Worm (Caenorhabditis elegans) whole organism, dauer: ENCODE results near the gene C04E7.3.
"Not testable (repeated sequence)": the region's sequence is repeated elsewhere in the genome, so short reads cannot be mapped to it uniquely, and the experiment has no call there.

Source experiments
- unc-62 ChIP-seq: sonication (generic microtip); optimal IDR thresholded peaks from 2 replicates; lab custom pipeline; 2017; ENCODE audit warnings: missing biosample characterization, missing genetic modification reagents, missing genetic modification characterization

Gene C04E7.3

DNA sequence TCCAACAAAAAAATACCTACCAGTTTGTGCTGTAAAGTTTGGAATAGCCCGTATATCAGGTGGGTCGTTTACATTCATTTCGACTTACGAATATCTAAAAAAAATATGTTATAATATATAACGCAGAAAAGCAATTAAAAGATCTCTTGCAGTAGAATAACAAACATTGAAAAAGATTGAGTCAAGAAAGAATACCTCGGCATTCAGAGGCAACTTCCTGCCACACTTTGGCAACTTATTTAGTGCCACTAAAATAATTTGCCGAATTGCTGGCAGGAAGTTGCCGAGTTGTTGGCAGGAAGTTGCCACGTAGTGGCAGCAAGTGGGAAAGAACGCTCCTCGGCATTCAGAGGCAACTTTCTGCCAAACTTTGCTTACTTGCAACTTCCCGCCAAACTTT is at the start of gene C04E7.3:
TSS of gene C04E7.3 (minus strand) at position 101 of the 400 bp plus-strand sequence.
- not testable (repeated sequence) for TF ChIP-seq unc-62 (GFP tag; lab: Kevin White, UChicago)

DNA sequence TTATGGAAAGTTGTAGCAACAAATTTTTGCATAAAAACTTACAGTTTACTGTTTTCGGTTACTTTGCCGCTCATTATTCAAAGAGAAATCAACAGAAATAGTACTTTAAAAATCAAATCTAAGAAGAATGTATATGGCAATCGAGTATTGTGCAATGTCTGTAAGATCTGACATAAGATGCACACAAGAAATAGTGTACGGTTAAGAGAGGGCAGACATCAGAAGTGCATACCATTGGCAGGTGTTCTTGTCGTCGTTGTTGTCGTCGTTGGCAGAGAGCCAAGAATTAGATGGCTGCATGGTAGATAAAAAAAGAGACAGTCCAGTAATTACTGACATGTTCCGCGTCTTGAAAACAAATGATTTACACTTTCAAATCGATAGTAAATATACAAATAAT is 47.7 kb upstream of the C04E7.3 start, which contains the start of gene R04A9.7:
TSS of gene R04A9.7 (minus strand) at position 184 of the 400 bp plus-strand sequence.
- no peak for TF ChIP-seq unc-62 (GFP tag; lab: Kevin White, UChicago)

DNA sequence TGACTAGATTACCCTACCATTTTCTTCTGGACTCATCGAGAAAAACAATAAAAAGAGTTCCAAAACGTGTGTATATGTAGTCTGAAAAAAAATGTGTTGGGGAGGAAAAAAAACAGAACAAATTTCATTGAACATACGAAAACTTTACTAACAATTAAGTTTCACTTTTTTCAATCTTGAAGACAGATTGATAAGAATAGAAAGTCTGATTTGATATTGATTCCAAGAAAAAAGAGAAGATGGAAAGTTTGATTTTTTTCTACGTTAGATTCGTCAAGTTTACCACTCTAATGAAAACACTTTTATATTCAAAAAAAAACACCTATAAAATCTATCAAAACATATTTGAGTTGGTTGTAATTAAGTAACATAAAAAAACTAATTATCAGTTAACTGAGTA is 43.5 kb upstream of the C04E7.3 start, which contains the start of gene R04A9.9:
TSS of gene R04A9.9 (minus strand) at position 101 of the 400 bp plus-strand sequence.
- no peak for TF ChIP-seq unc-62 (GFP tag; lab: Kevin White, UChicago)

DNA sequence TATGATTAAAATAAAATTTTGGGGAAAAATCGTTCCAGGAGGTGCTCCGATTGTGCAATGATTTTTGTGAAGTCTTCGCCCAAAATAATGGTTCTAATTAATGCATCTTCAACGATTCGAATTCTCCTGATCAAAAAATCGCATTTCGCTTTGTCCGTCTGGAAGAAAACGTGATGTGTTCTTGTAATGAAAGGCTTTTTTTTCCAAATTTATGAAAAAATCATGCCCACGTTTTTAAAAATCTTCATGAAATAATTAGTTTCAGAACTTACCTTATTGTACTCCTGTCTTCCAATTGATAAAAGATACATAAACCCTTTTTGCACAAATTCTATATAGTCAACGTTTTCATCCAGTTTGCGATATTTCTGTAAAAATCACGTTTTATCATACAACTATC is 42.5 kb upstream of the C04E7.3 start:
- TF ChIP-seq unc-62 (GFP tag; lab: Kevin White, UChicago), result no peak

DNA sequence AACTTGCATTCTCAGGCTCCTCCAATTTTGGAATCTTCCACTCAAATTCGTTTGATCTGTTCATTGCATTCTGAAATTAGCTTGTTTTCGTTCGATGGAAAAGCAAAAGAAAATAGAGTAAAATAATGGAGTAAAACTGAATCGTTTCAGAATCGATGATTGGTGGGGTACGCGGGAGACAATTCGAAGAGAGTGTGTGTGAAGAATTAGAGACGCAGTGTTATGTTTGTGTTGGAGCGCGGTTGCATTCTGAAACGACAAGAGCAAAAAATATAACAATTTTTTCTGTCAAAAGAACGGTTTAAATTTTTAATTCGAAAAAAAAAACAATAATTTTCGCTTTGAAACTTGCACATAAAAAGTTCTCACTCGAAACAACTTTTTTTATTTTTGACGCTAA is 41.7 kb upstream of the C04E7.3 start, which contains the start of gene ceh-93:
TSS of gene ceh-93 (minus strand) at position 70 of the 400 bp plus-strand sequence.
- no peak for TF ChIP-seq unc-62 (GFP tag; lab: Kevin White, UChicago)

DNA sequence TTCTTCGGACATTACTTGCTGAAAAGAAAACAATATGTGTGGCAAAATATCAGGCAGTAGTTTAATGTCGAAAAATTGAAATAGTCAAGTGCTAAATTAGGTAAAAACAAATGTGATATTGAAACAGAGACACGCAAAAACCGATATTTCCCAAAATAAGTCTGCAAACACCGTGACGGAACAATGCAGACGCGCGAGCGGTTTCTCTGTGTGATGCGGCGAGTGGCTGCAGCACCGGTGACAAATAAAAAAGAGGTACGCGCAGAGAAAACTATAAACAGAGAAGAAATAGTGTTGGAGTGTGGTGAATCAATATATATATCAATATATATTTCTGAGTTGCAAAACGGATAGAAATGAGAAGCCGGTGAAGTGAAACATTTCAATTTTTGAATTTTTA is 35.7 kb upstream of the C04E7.3 start, which contains the start of gene ife-2:
TSS of gene ife-2 (minus strand) at position 18 of the 400 bp plus-strand sequence.
- TF ChIP-seq unc-62 (GFP tag; lab: Kevin White, UChicago), result no peak

DNA sequence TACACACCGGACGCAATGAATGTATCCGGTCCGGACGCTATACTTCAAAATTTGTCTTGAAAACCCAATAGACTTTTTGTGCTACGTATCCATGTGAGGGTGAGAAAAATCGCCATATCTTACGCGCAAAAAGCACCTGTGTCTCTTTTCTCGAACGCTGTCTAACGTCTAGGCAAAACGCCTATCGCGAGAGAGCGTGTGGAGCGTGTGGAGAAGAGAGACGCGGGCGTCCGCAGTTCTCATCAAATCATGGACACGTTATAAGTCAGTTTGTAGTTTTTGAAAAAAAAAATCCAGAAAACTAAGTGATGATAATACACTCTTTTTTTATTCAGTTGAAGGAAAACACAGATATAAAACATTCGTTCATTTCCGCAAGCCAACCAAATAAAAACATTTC is 34.0 kb upstream of the C04E7.3 start:
- TF ChIP-seq unc-62 (GFP tag; lab: Kevin White, UChicago), result no peak

DNA sequence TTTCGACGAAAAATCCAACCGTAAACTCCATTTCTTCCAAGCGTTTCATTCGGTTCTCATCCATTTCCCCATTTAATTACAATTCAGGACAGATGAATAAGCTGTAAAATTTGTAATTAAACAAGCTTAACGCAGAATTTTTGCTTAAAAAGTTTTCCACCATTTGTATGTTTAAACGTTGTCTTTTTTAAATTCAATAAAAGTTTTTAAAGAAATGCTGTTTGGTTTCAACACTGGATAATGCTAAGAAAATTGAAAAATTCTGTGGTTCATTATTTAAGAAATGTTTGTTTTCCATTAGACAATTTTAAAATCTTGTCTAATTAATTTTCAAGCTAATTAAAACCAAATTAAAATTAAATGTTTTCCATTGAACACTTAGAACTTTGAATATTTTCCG is 33.5 kb upstream of the C04E7.3 start, which contains the start of gene R04A9.3:
TSS of gene R04A9.3 (minus strand) at position 101 of the 400 bp plus-strand sequence.
- no peak for TF ChIP-seq unc-62 (GFP tag; lab: Kevin White, UChicago)

DNA sequence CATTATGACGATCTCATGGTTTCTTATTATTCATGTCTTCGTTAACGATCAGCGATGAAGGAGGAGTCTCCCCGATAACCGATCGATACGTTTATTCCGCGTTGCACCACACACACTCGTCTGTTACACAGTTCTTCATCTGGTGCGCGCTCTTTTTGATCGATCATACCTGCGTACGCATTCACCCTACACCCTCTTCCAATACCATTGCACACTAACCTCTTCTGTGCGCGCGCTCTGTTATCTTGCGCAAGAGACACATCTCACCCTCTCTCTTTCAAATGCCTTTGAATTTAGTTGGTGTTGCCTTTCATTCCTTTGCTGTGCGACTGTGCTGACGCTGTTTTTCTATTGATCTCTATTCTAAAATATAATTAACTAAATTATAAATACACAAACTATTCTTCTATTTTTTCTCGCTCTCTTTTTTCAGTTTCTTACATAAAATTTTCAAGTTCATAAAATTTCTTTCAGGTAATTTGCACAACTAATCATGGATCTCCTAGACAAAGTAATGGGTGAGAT is 24.8 kb upstream of the C04E7.3 start, which contains the start of gene nrde-3:
TSS of gene nrde-3 (plus strand) at position 475 of the 525 bp plus-strand sequence.
- TF ChIP-seq unc-62 (GFP tag; lab: Kevin White, UChicago), result no peak

DNA sequence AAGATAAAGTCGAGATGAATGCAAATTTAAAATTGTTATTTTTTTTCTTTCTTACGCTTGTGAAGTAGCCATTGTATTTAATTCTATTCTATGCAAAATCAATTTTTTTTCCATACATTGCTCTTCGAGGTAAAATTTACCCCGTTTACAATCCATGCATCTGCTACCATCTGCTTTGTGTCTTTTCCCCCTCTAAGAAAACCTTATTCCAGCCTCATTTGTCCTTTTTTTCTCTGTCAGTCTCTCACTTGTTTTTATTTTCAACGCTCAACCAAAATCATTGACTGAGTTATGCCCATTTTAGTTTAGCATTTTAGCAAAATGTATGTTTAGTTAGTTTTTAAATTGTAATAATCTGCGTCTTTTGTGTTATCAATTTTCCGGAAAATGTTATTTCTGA is 22.9 kb upstream of the C04E7.3 start:
- TF ChIP-seq unc-62 (GFP tag; lab: Kevin White, UChicago), result no peak

DNA sequence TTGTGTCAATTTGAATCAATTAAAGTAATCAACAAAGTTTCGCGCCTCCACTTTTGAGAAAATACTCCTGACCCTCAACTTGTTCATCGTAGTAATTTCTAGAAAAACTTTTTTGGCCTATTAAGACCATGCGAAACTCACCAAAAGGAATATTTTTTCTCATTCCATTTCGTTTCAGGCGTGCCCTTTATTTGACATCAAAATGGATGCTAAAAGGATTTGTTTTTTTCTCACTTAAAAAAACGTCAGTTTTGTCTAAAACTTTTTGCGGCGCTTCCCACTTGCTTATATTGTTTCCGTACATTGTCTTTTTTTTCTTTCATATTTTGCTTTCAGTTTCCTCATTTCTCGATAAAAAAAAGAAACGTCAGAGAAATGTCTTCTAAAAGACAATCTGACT is 13.5 kb upstream of the C04E7.3 start, which contains the start of gene C04E7.5:
TSS of gene C04E7.5 (plus strand) at position 301 of the 400 bp plus-strand sequence.
- TF ChIP-seq unc-62 (GFP tag; lab: Kevin White, UChicago), result no peak

DNA sequence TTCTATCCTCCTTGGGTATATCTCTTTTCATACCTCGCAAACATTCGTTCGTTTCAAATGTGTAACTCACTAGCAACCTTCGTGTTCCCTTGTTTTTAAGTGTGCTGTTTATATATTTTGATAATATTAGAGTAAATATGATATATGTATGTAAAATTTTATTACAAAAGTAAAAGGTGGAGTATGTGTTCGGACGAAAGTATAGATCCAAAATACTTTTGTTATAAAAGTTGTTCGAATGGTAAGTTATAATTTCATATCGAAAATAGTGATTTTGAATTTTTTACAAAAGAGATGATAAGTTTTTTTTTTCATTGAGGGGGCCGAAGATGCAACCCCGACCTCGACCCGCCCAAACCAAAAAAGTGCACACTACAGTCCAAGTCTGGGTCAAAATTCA is 10.8 kb upstream of the C04E7.3 start, which contains the start of gene C04E7.1:
TSS of gene C04E7.1 (plus strand) at position 301 of the 400 bp plus-strand sequence.
- no peak for TF ChIP-seq unc-62 (GFP tag; lab: Kevin White, UChicago)

DNA sequence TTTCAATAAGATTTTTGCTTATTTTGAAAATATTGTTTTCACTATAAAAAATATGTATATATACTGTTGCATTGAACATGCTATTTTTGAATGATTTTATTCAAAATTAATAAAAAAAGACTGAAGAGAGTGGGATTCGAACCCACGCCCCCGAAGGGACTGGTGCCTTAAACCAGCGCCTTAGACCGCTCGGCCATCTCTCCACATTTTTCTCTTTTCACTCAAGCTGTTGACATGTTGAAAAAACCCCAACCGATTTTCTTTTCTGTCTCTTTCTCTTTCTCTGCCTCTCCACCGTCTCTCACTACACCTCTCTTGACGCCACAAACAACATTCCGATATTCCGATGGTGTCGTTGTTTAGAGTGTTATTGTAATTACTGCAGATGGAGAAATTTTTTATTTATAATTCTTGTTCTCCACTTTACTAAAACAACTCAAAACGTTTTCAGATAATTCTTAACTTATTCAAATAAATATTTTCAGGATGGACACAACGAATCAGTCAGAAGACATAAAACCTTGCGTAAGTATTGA is 6.2 kb upstream of the C04E7.3 start, which contains the start of gene sor-3:
TSS of gene sor-3 (plus strand) at position 486 of the 536 bp plus-strand sequence.
- TF ChIP-seq unc-62 (GFP tag; lab: Kevin White, UChicago), result no peak

DNA sequence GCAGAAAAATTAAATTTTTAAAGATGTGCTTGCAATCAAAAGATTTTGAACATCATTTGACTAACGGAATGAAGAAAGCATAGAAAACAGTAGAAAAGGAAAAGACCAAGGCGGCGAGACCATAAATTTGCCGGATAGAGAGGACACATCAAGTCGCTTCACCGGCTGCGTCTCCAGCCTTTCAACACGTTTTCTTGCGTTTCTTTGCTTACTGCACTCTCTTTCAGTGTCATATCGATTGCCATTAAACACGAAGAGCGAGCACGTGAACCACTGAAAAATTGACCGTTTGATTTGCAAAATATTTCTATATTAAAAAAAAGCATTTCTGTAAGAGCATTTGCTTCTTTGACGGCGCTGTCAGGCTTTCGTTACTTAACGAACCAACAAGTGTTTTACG is 1.1 kb upstream of the C04E7.3 start:
- TF ChIP-seq unc-62 (GFP tag; lab: Kevin White, UChicago), result no peak

DNA sequence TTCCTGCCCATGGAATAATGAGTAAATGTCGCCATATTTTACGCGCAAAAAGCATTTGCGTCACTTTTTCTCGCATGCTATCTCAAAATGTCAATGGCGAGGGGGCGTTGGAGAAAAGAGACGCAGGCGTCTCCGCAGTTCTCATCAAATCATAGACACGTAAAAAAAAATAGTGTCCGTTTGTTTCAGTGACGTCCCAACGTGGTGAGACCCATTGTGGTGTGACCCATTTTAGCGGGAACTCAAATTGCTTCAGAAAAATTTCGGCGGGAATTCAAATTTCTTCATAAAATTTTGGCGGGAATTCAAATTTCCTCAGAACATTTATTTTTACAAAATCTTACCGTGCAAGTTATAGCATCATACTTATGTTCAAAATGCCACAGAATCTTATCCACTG is 3.2 kb downstream of the C04E7.3 start:
- no peak for TF ChIP-seq unc-62 (GFP tag; lab: Kevin White, UChicago)

DNA sequence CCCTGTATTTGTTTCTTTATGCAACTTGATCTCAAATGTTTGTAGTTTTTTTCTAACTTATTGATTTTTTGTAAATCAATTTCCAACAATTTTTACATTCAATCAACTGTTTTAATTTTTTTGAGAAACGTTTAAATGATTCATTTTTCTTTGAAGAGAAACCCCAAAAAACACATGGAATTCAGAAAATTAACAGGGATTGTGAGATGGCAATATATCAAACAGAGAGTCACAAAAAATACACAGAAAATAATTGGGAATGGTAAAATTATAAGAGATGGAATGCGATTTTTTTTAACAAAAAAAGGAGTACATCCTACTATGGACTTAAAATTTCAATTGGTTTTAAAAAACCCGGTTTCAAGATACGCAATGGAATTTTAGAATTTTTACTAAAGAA is 12.6 kb downstream of the C04E7.3 start:
- no peak for TF ChIP-seq unc-62 (GFP tag; lab: Kevin White, UChicago)

DNA sequence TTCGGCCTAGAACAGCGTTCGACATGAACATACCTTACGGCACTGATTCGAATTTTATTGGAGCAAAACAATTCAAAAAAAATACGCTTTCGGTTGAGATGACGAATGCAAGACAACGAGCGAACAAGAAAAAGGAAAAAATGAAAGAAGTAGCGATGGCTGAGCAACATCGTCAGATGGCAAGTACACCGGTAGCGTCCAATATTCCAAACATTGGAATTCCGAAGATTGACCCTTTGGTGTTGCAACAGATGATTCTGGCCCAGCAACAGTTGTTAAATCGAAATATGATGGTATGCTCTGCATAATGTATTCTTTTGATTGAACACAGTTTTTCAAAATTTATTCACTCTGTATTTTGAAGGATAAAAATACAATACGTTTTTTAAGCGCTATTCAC is 14.4 kb downstream of the C04E7.3 start:
- no peak for TF ChIP-seq unc-62 (GFP tag; lab: Kevin White, UChicago)
